Fruit fly (Drosophila melanogaster) whole organism, wandering third instar larva: ENCODE data around the gene Ugt49B2.

Experiments
- Abd-B ChIP-seq: fragments of >200 bp; optimal IDR thresholded peaks from 2 replicates; lab custom pipeline; 2017; ENCODE audit warnings: missing biosample characterization, missing genetic modification characterization
- CG32264 ChIP-seq: fragments of 200-800 bp; sonication (Bioruptor generic); optimal IDR thresholded peaks from 2 replicates; lab custom pipeline; 2016; ENCODE audit warnings: missing biosample characterization, missing genetic modification characterization
- CG9705 ChIP-seq: fragments of 200-800 bp; sonication (Bioruptor generic); optimal IDR thresholded peaks from 2 replicates; lab custom pipeline; 2018; ENCODE audit warnings: missing biosample characterization, mild to moderate bottlenecking, missing genetic modification characterization
- CrebA ChIP-seq: fragments of 200-800 bp; sonication (Bioruptor generic); optimal IDR thresholded peaks from 2 replicates; lab custom pipeline; 2016; ENCODE audit warnings: missing biosample characterization, mild to moderate bottlenecking, missing genetic modification characterization, borderline replicate concordance
- Dfd ChIP-seq: fragments of >200 bp; optimal IDR thresholded peaks from 2 replicates; lab custom pipeline; 2017; ENCODE audit warnings: missing biosample characterization, missing genetic modification characterization
- Dif ChIP-seq: fragments of 200-275, 200-300 bp; sonication (Bioruptor generic); optimal IDR thresholded peaks from 2 replicates; lab custom pipeline; 2018; ENCODE audit warnings: missing biosample characterization, missing genetic modification characterization; ENCODE audit not compliant: partially characterized antibody
- GATAd ChIP-seq: sonication (Bioruptor generic); optimal IDR thresholded peaks from 2 replicates; lab custom pipeline; 2016; ENCODE audit warnings: missing biosample characterization, missing genetic modification characterization
- HLH106 ChIP-seq: fragments of 200-800 bp; optimal IDR thresholded peaks from 3 replicates; lab custom pipeline; 2019; ENCODE audit warnings: missing biosample characterization, mild to moderate bottlenecking, missing genetic modification characterization, moderate library complexity
- Hnf4 ChIP-seq: fragments of 200-800 bp; sonication (Bioruptor generic); optimal IDR thresholded peaks from 2 replicates; lab custom pipeline; 2016; ENCODE audit warnings: missing biosample characterization, mild to moderate bottlenecking, missing genetic modification characterization
- Hr78 ChIP-seq: fragments of >200 bp; optimal IDR thresholded peaks from 2 replicates; lab custom pipeline; 2017; ENCODE audit warnings: missing biosample characterization, missing genetic modification characterization
- Hr83 ChIP-seq: fragments of 200-300 bp; sonication (Bioruptor generic); optimal IDR thresholded peaks from 2 replicates; lab custom pipeline; 2016; ENCODE audit warnings: missing biosample characterization, mild to moderate bottlenecking, missing genetic modification characterization, moderate library complexity; ENCODE audit not compliant: poor library complexity, severe bottlenecking
- Jra ChIP-seq: sonication (Bioruptor generic); optimal IDR thresholded peaks from 2 replicates; lab custom pipeline; 2016; ENCODE audit warnings: missing biosample characterization, missing genetic modification characterization
- Mio ChIP-seq: sonication (Bioruptor generic); optimal IDR thresholded peaks from 2 replicates; lab custom pipeline; 2016; ENCODE audit warnings: missing biosample characterization, missing genetic modification characterization
- Myc ChIP-seq: fragments of >200 bp; optimal IDR thresholded peaks from 2 replicates; lab custom pipeline; 2017
- N ChIP-seq: fragments of >200 bp; optimal IDR thresholded peaks from 2 replicates; lab custom pipeline; 2018; ENCODE audit warnings: missing biosample characterization, missing external identifiers, missing genetic modification characterization
- OdsH ChIP-seq: fragments of 200-800 bp; sonication (Bioruptor generic); optimal IDR thresholded peaks from 2 replicates; lab custom pipeline; 2016; ENCODE audit warnings: missing biosample characterization, mild to moderate bottlenecking, missing genetic modification characterization
- Rel ChIP-seq, 2 experiments: fragments of 200-800 bp; sonication (Bioruptor generic) in 1 of 2; optimal IDR thresholded peaks; 2 replicates in 1 of 2; 3 replicates in 1 of 2; lab custom pipeline; 2016 to 2019; ENCODE audit warnings: mild to moderate bottlenecking in 2 of 2, missing biosample characterization in 2 of 2, missing genetic modification characterization in 2 of 2, moderate library complexity in 1 of 2
- Vsx2 ChIP-seq: fragments of 200-300, 225-300 bp; sonication (Bioruptor generic); optimal IDR thresholded peaks from 2 replicates; lab custom pipeline; 2018; ENCODE audit warnings: missing biosample characterization, missing genetic modification characterization; ENCODE audit not compliant: partially characterized antibody
- br ChIP-seq: fragments of 200-800 bp; sonication (Bioruptor generic); optimal IDR thresholded peaks from 2 replicates; lab custom pipeline; 2016; ENCODE audit warnings: missing biosample characterization, missing genetic modification characterization
- brk ChIP-seq: fragments of 200-800 bp; sonication (Bioruptor generic); optimal IDR thresholded peaks from 2 replicates; lab custom pipeline; 2016; ENCODE audit warnings: missing biosample characterization, mild to moderate bottlenecking, missing genetic modification characterization
- dl ChIP-seq, 2 experiments: fragments of 175-275, 200-275 bp in 1 of 2; fragments of 200-275 bp in 1 of 2; sonication (Bioruptor generic); optimal IDR thresholded peaks; lab custom pipeline; 2018; ENCODE audit warnings: mild to moderate bottlenecking in 2 of 2, missing biosample characterization in 2 of 2, missing genetic modification characterization in 2 of 2, moderate library complexity in 2 of 2; ENCODE audit not compliant: partially characterized antibody in 2 of 2, insufficient read depth in 1 of 2
- dmrt93B ChIP-seq: fragments of 200-800 bp; sonication (Bioruptor generic); optimal IDR thresholded peaks from 2 replicates; lab custom pipeline; 2018; ENCODE audit warnings: missing biosample characterization, mild to moderate bottlenecking, missing genetic modification characterization
- dsf ChIP-seq: sonication (Bioruptor generic); optimal IDR thresholded peaks from 2 replicates; lab custom pipeline; 2016; ENCODE audit warnings: missing biosample characterization, missing genetic modification characterization, borderline replicate concordance
- ey ChIP-seq: fragments of 200-800 bp; sonication (Bioruptor generic); optimal IDR thresholded peaks from 2 replicates; lab custom pipeline; 2016; ENCODE audit warnings: missing biosample characterization, missing genetic modification characterization
- foxo ChIP-seq, 2 experiments: fragments of 200-800 bp; sonication (Bioruptor generic); optimal IDR thresholded peaks; 2 replicates in 1 of 2; 3 replicates in 1 of 2; lab custom pipeline; 2016 to 2017; ENCODE audit warnings: missing biosample characterization in 2 of 2, missing genetic modification characterization in 2 of 2
- fru ChIP-seq: fragments of 200-800 bp; sonication (Bioruptor generic); optimal IDR thresholded peaks from 3 replicates; lab custom pipeline; 2016; ENCODE audit warnings: missing biosample characterization, mild to moderate bottlenecking, missing genetic modification characterization
- h ChIP-seq: fragments of 200-800 bp; sonication (Bioruptor generic); optimal IDR thresholded peaks from 3 replicates; lab custom pipeline; 2016; ENCODE audit warnings: missing biosample characterization, mild to moderate bottlenecking, missing genetic modification characterization
- jim ChIP-seq: fragments of 175-275, 200-325 bp; sonication (Bioruptor generic); optimal IDR thresholded peaks from 2 replicates; lab custom pipeline; 2016; ENCODE audit warnings: missing biosample characterization, mild to moderate bottlenecking, missing genetic modification characterization
- lola ChIP-seq: fragments of >200 bp; optimal IDR thresholded peaks from 2 replicates; lab custom pipeline; 2017; ENCODE audit warnings: missing biosample characterization, missing genetic modification characterization
- pan ChIP-seq: fragments of >200 bp; optimal IDR thresholded peaks from 2 replicates; lab custom pipeline; 2017
- psq ChIP-seq: fragments of 200-800 bp; sonication (Bioruptor generic); optimal IDR thresholded peaks from 3 replicates; lab custom pipeline; 2017; ENCODE audit warnings: missing biosample characterization, mild to moderate bottlenecking, missing genetic modification characterization, moderate library complexity
- rgr ChIP-seq: fragments of 200-800 bp; sonication (Bioruptor generic); optimal IDR thresholded peaks from 3 replicates; lab custom pipeline; 2016; ENCODE audit warnings: missing biosample characterization, mild to moderate bottlenecking, missing genetic modification characterization
- sage ChIP-seq: fragments of 200-800 bp; sonication (Bioruptor generic); optimal IDR thresholded peaks from 2 replicates; lab custom pipeline; 2016; ENCODE audit warnings: missing biosample characterization, mild to moderate bottlenecking, missing genetic modification characterization
- sv ChIP-seq: fragments of 200-800 bp; sonication (Bioruptor generic); optimal IDR thresholded peaks from 3 replicates; lab custom pipeline; 2016; ENCODE audit warnings: missing biosample characterization, missing genetic modification characterization
- tai ChIP-seq: sonication (Bioruptor generic); optimal IDR thresholded peaks from 2 replicates; lab custom pipeline; 2016; ENCODE audit warnings: missing biosample characterization, missing genetic modification characterization
- usp ChIP-seq: fragments of >200 bp; optimal IDR thresholded peaks from 2 replicates; lab custom pipeline; 2017; ENCODE audit warnings: missing biosample characterization, missing genetic modification characterization
- woc ChIP-seq: sonication (Bioruptor generic); optimal IDR thresholded peaks from 2 replicates; lab custom pipeline; 2016; ENCODE audit warnings: missing biosample characterization, mild to moderate bottlenecking, missing genetic modification characterization

The Ugt49B2 gene

dm6 chr3R:21387356-21387980, 12.1 kb downstream of the Ugt49B2 start:
- no peak for TF ChIP-seq N (GFP tag; lab: Kevin White, UChicago)
- no peak for TF ChIP-seq brk (GFP tag; lab: Kevin White, UChicago)
- no peak for TF ChIP-seq CrebA (GFP tag; lab: Kevin White, UChicago)
- no peak for TF ChIP-seq Mio
- no peak for TF ChIP-seq Hr78
- no peak for TF ChIP-seq CG9705 (GFP tag; lab: Kevin White, UChicago)
- no peak for TF ChIP-seq sage (GFP tag; lab: Kevin White, UChicago)
- TF ChIP-seq jim = no peak
- no peak for TF ChIP-seq usp (GFP tag; lab: Kevin White, UChicago)
- no peak for TF ChIP-seq h (GFP tag; lab: Kevin White, UChicago)
- no peak for TF ChIP-seq CG32264 (GFP tag; lab: Kevin White, UChicago)
- no peak for TF ChIP-seq Jra (GFP tag; lab: Kevin White, UChicago)
- TF ChIP-seq rgr (GFP tag; lab: Kevin White, UChicago) = no peak

- TF ChIP-seq Myc (lab: Kevin White, UChicago) (peak; percentile 44), dmrt93B (GFP tag; lab: Kevin White, UChicago) (no peak)
- TF ChIP-seq, all 38 proteins: peak for 1
Observed at dm6 chr3R:21386132-21386531, 13.4 kb downstream of the Ugt49B2 start.

DNA sequence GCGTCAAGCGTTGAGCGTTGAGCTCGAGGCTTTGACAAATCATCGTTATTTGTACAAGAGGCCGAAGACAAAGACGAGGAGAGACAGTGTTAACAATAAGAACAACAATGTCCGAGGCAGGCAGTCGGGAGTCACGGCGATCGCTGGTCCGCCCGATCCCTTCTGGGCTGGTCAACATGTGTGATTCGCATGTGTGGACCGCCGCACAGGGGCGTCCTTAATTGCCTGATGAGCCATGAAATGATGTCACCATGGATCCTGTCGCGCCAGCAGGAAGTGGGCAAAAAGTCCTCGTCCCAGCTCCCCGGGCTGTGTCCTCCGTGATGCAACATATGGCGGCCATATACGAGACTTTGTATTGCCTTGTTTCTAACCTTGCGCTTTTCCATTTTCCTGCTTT, 19.6 kb downstream of the Ugt49B2 start:
- TF ChIP-seq brk (GFP tag; lab: Kevin White, UChicago) = no peak
- no peak for TF ChIP-seq dl (GFP tag; optimal IDR thresholded peaks at IDR 0.05; lab: Kevin White, UChicago; ENCODE audit: insufficient read depth in 1 of 2, partially characterized antibody in 2 of 2)
- TF ChIP-seq foxo (GFP tag; optimal IDR thresholded peaks at IDR 0.05; lab: Kevin White, UChicago) = no peak
- TF ChIP-seq Jra (GFP tag; lab: Kevin White, UChicago) = no peak
- TF ChIP-seq br (GFP tag; lab: Kevin White, UChicago) = no peak
- no peak for TF ChIP-seq dmrt93B (GFP tag; lab: Kevin White, UChicago)
- TF ChIP-seq Hr78 = no peak
- no peak for TF ChIP-seq Dif (GFP tag; lab: Kevin White, UChicago)
- TF ChIP-seq lola (GFP tag; lab: Kevin White, UChicago) = no peak
- no peak for TF ChIP-seq HLH106
- TF ChIP-seq tai (GFP tag; lab: Kevin White, UChicago) = no peak
- no peak for TF ChIP-seq ey (GFP tag; lab: Kevin White, UChicago)
- TF ChIP-seq rgr (GFP tag; lab: Kevin White, UChicago) = no peak
- no peak for TF ChIP-seq Rel (GFP tag; optimal IDR thresholded peaks at IDR 0.05; lab: Kevin White, UChicago)
- no peak for TF ChIP-seq Rel (tag; optimal IDR thresholded peaks at IDR 0.05; lab: Kevin White, UChicago)
- no peak for TF ChIP-seq sage (GFP tag; lab: Kevin White, UChicago)
- TF ChIP-seq Abd-B (GFP tag; lab: Kevin White, UChicago) = no peak
- no peak for TF ChIP-seq Myc (lab: Kevin White, UChicago)
- no peak for TF ChIP-seq N (GFP tag; lab: Kevin White, UChicago)
- no peak for TF ChIP-seq usp (GFP tag; lab: Kevin White, UChicago)
- TF ChIP-seq, all 38 proteins: peak for 0

dm6 chr3R:21378595-21378994, 20.9 kb downstream of the Ugt49B2 start, which contains the start of gene tin:
Gene tin (plus strand): TSS chr3R:21378977.
- TF ChIP-seq usp (GFP tag; lab: Kevin White, UChicago) (no peak), brk (GFP tag; lab: Kevin White, UChicago) (peak; percentile 94), Jra (GFP tag; lab: Kevin White, UChicago) (peak; percentile 70), pan (lab: Kevin White, UChicago) (no peak), Mio (peak; percentile 32), sage (GFP tag; lab: Kevin White, UChicago) (peak; percentile 93), jim (no peak), dmrt93B (GFP tag; lab: Kevin White, UChicago) (peak; percentile 83), Dfd (GFP tag; lab: Kevin White, UChicago) (no peak), lola (GFP tag; lab: Kevin White, UChicago) (no peak), Rel (GFP tag; optimal IDR thresholded peaks at IDR 0.05; lab: Kevin White, UChicago) (peak; percentile 90), Rel (tag; optimal IDR thresholded peaks at IDR 0.05; lab: Kevin White, UChicago) (peak; percentile 84), CG9705 (GFP tag; lab: Kevin White, UChicago) (peak; percentile 93), CG32264 (GFP tag; lab: Kevin White, UChicago) (peak; percentile 33), CrebA (GFP tag; lab: Kevin White, UChicago) (peak; percentile 81), GATAd (GFP tag; lab: Kevin White, UChicago) (peak; percentile 18), OdsH (GFP tag; lab: Kevin White, UChicago) (peak; percentile 96), HLH106 (peak; percentile 98), tai (GFP tag; lab: Kevin White, UChicago) (peak; percentile 81), sv (GFP tag; lab: Kevin White, UChicago) (peak; percentile 86), Dif (GFP tag; lab: Kevin White, UChicago) (no peak), psq (peak; percentile 93), Vsx2 (GFP tag; lab: Kevin White, UChicago) (no peak), Abd-B (GFP tag; lab: Kevin White, UChicago) (no peak), Hr83 (peak; percentile 27), N (GFP tag; lab: Kevin White, UChicago) (no peak), dl (GFP tag; optimal IDR thresholded peaks at IDR 0.05; lab: Kevin White, UChicago; ENCODE audit: insufficient read depth in 1 of 2, partially characterized antibody in 2 of 2) (no peak), dsf (GFP tag; lab: Kevin White, UChicago) (peak; percentile 77), h (GFP tag; lab: Kevin White, UChicago) (peak; percentile 95), foxo (GFP tag; optimal IDR thresholded peaks at IDR 0.05; lab: Kevin White, UChicago) (peak in 1 of 2 experiments; percentile 97), fru (GFP tag; lab: Kevin White, UChicago) (peak; percentile 87), br (GFP tag; lab: Kevin White, UChicago) (peak; percentile 85), ey (GFP tag; lab: Kevin White, UChicago) (peak; percentile 86), woc (GFP tag; lab: Kevin White, UChicago) (peak; percentile 73), Hnf4 (GFP tag; lab: Kevin White, UChicago) (peak; percentile 91), Myc (lab: Kevin White, UChicago) (no peak)
